Worm (Caenorhabditis elegans) whole organism, L1 larva: ENCODE results near the gene lact-7.

Experiments
- C16A3.4 ChIP-seq: fragments of 150-350 bp; optimal IDR thresholded peaks from 2 replicates; lab custom pipeline; 2014; ENCODE audit warnings: missing biosample characterization, missing genetic modification characterization
- alr-1 ChIP-seq: fragments of 200-800 bp; sonication (Bioruptor generic); optimal IDR thresholded peaks from 2 replicates; lab custom pipeline; 2018; ENCODE audit warnings: borderline replicate concordance, mild to moderate bottlenecking, missing genetic modification characterization, missing compliant biosample characterization
- aly-2 ChIP-seq: fragments of 150-350 bp; optimal IDR thresholded peaks from 2 replicates; lab custom pipeline; 2014; ENCODE audit warnings: missing biosample characterization, missing genetic modification characterization
- blmp-1 ChIP-seq: fragments of 150-350 bp; optimal IDR thresholded peaks from 2 replicates; lab custom pipeline; 2014; ENCODE audit warnings: missing biosample characterization, missing genetic modification characterization
- ceh-82 ChIP-seq, 3 experiments: fragments of 150-350 bp in 1 of 3; sonication (generic microtip) in 2 of 3; optimal IDR thresholded peaks; 2 replicates each; lab custom pipeline; 2014 to 2017; ENCODE audit warnings: missing biosample characterization in 3 of 3, missing genetic modification characterization in 3 of 3
- ceh-88 ChIP-seq: fragments of 200-800 bp; sonication (Bioruptor generic); IDR thresholded peaks from 2 replicates; pipeline ENCODE4 v1.3.6; 2022; ENCODE audit warnings: missing genetic modification characterization, missing compliant biosample characterization
- ceh-90 ChIP-seq: sonication (generic microtip); optimal IDR thresholded peaks from 2 replicates; lab custom pipeline; 2016; ENCODE audit warnings: missing genetic modification characterization, missing compliant biosample characterization
- dsc-1 ChIP-seq: sonication (generic microtip); optimal IDR thresholded peaks from 2 replicates; lab custom pipeline; 2016; ENCODE audit warnings: mild to moderate bottlenecking, missing genetic modification characterization, missing compliant biosample characterization
- efl-1 ChIP-seq, 4 experiments: fragments of 150-350 bp; optimal IDR thresholded peaks in 3 of 4; peaks in 1 of 4; 1 replicate in 1 of 4; 2 replicates in 3 of 4; lab custom pipeline; 2014; ENCODE audit warnings: missing biosample characterization in 2 of 4, missing genetic modification characterization in 2 of 4, missing genetic modification reagents in 2 of 4
- egl-27 ChIP-seq, 2 experiments: fragments of 150-350 bp in 1 of 2; sonication (generic microtip); optimal IDR thresholded peaks; 3 replicates each; lab custom pipeline; 2017 to 2018; ENCODE audit warnings: missing biosample characterization in 2 of 2, missing genetic modification characterization in 2 of 2, missing genetic modification reagents in 2 of 2
- elt-2 ChIP-seq: sonication (generic microtip); optimal IDR thresholded peaks from 2 replicates; lab custom pipeline; 2016; ENCODE audit warnings: missing genetic modification characterization, mild to moderate bottlenecking, inconsistent platforms, missing compliant biosample characterization, missing genetic modification reagents
- elt-3 ChIP-seq, 6 experiments: fragments of 150-350 bp in 1 of 6; sonication (generic microtip); optimal IDR thresholded peaks; 2 replicates each; lab custom pipeline; 2017 to 2018; ENCODE audit warnings: missing biosample characterization in 6 of 6, missing genetic modification characterization in 6 of 6, inconsistent platforms in 1 of 6
- fkh-10 ChIP-seq: sonication (generic microtip); optimal IDR thresholded peaks from 2 replicates; lab custom pipeline; 2017; ENCODE audit warnings: missing biosample characterization, missing genetic modification reagents, missing genetic modification characterization
- fkh-4 ChIP-seq: sonication (generic microtip); optimal IDR thresholded peaks from 2 replicates; lab custom pipeline; 2016; ENCODE audit warnings: missing compliant biosample characterization, missing genetic modification characterization, borderline replicate concordance
- fkh-8 ChIP-seq: sonication (generic microtip); optimal IDR thresholded peaks from 2 replicates; lab custom pipeline; 2016; ENCODE audit warnings: mild to moderate bottlenecking, missing genetic modification characterization, missing compliant biosample characterization
- isw-1 ChIP-seq: fragments of 200-800 bp; sonication (Bioruptor generic); IDR thresholded peaks from 2 replicates; pipeline ENCODE4 v1.3.6; 2022; ENCODE audit warnings: missing genetic modification characterization, missing compliant biosample characterization
- jun-1 ChIP-seq: fragments of 150-350 bp; optimal IDR thresholded peaks from 2 replicates; lab custom pipeline; 2014; ENCODE audit warnings: missing biosample characterization, missing genetic modification reagents, missing genetic modification characterization
- lin-35 ChIP-seq, 2 experiments: fragments of 150-350 bp; optimal IDR thresholded peaks; 2 replicates each; lab custom pipeline; 2014; ENCODE audit warnings: missing biosample characterization in 2 of 2, missing genetic modification characterization in 2 of 2, missing genetic modification reagents in 2 of 2
- lir-3 ChIP-seq: sonication (generic microtip); optimal IDR thresholded peaks from 2 replicates; lab custom pipeline; 2016; ENCODE audit warnings: mild to moderate bottlenecking, missing genetic modification characterization, moderate library complexity, missing compliant biosample characterization; ENCODE audit not compliant: poor library complexity
- mdl-1 ChIP-seq, 2 experiments: fragments of 150-350 bp; optimal IDR thresholded peaks; 2 replicates each; lab custom pipeline; 2014 to 2017; ENCODE audit warnings: missing biosample characterization in 2 of 2, missing genetic modification characterization in 2 of 2, inconsistent platforms in 1 of 2
- mef-2 ChIP-seq: fragments of 150-350 bp; optimal IDR thresholded peaks from 2 replicates; lab custom pipeline; 2014; ENCODE audit warnings: missing biosample characterization, missing genetic modification characterization
- nhr-20 ChIP-seq: sonication (generic microtip); optimal IDR thresholded peaks from 2 replicates; lab custom pipeline; 2016; ENCODE audit warnings: mild to moderate bottlenecking, missing genetic modification characterization, missing compliant biosample characterization
- nhr-28 ChIP-seq: fragments of 150-350 bp; optimal IDR thresholded peaks from 2 replicates; lab custom pipeline; 2014; ENCODE audit warnings: missing biosample characterization, missing genetic modification characterization
- nhr-71 ChIP-seq: sonication (generic microtip); optimal IDR thresholded peaks from 2 replicates; lab custom pipeline; 2016; ENCODE audit warnings: mild to moderate bottlenecking, missing genetic modification characterization, moderate library complexity, missing compliant biosample characterization
- nhr-76 ChIP-seq: sonication (generic microtip); optimal IDR thresholded peaks from 2 replicates; lab custom pipeline; 2017; ENCODE audit warnings: missing biosample characterization, missing genetic modification characterization
- nhr-77 ChIP-seq: fragments of 150-350 bp; optimal IDR thresholded peaks from 2 replicates; lab custom pipeline; 2014; ENCODE audit warnings: missing biosample characterization, missing genetic modification characterization
- nhr-85 ChIP-seq: sonication (generic microtip); peaks from one replicate; lab custom pipeline; 2016; ENCODE audit warnings: missing genetic modification characterization, inconsistent platforms, missing compliant biosample characterization
- pax-3 ChIP-seq: fragments of 200-800 bp; sonication (Bioruptor generic); optimal IDR thresholded peaks from 2 replicates; lab custom pipeline; 2018; ENCODE audit warnings: mild to moderate bottlenecking, missing genetic modification characterization, moderate library complexity, missing compliant biosample characterization
- rnt-1 ChIP-seq: sonication (generic microtip); optimal IDR thresholded peaks from 2 replicates; lab custom pipeline; 2016; ENCODE audit warnings: mild to moderate bottlenecking, missing genetic modification characterization, moderate library complexity, missing compliant biosample characterization
- snpc-4 ChIP-seq: fragments of 150-350 bp; optimal IDR thresholded peaks from 2 replicates; lab custom pipeline; 2014; ENCODE audit warnings: missing biosample characterization, missing genetic modification characterization
- sox-4 ChIP-seq: sonication (generic microtip); optimal IDR thresholded peaks from 2 replicates; lab custom pipeline; 2016; ENCODE audit warnings: missing genetic modification characterization, missing compliant biosample characterization
- sptf-1 ChIP-seq: fragments of 150-350 bp; optimal IDR thresholded peaks from 2 replicates; lab custom pipeline; 2014; ENCODE audit warnings: missing biosample characterization, missing genetic modification characterization
- sup-37 ChIP-seq: fragments of 200-800 bp; sonication (Bioruptor generic); optimal IDR thresholded peaks from 2 replicates; lab custom pipeline; 2018; ENCODE audit warnings: mild to moderate bottlenecking, missing genetic modification characterization, missing compliant biosample characterization
- swsn-7 ChIP-seq: sonication (generic microtip); optimal IDR thresholded peaks from 2 replicates; lab custom pipeline; 2016; ENCODE audit warnings: missing genetic modification characterization, missing compliant biosample characterization
- tbx-2 ChIP-seq: sonication (generic microtip); optimal IDR thresholded peaks from 2 replicates; lab custom pipeline; 2016; ENCODE audit warnings: missing genetic modification characterization, missing compliant biosample characterization
- unc-62 ChIP-seq: fragments of 150-350 bp; optimal IDR thresholded peaks from 2 replicates; lab custom pipeline; 2014; ENCODE audit warnings: missing biosample characterization, missing genetic modification reagents, missing genetic modification characterization
- vab-15 ChIP-seq: sonication (generic microtip); optimal IDR thresholded peaks from 2 replicates; lab custom pipeline; 2017; ENCODE audit warnings: missing genotype, mild to moderate bottlenecking, missing genetic modification characterization, missing compliant biosample characterization
- xbp-1 ChIP-seq: sonication (generic microtip); optimal IDR thresholded peaks from 2 replicates; lab custom pipeline; 2016; ENCODE audit warnings: missing genetic modification characterization, missing compliant biosample characterization
- ztf-4 ChIP-seq: fragments of 150-350 bp; optimal IDR thresholded peaks from 2 replicates; lab custom pipeline; 2014; ENCODE audit warnings: missing biosample characterization, missing genetic modification characterization

Gene lact-7

DNA sequence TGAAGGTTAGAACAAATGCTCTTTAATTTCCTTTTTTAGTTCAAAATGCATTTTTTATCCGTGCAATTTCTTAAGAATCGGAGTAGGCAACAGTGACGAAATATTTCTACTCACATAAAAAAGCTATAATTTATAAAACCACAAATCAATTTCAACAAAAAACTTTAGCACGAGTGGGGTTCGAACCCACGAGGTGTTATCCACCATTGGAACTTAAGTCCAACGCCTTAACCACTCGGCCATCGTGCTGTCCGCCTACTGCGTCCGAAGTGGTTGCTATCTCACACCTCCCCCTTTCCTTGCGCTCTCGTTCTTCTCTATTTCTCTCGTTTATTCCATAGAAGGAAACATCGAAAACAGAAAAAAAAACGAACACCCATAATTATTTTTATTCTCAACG lies 1.2 kb upstream of the lact-7 start (continued):
- TF ChIP-seq xbp-1 (tag; lab: Kevin White, UChicago) (peak; percentile 51), nhr-20 (tag; lab: Kevin White, UChicago) (peak; percentile 72), nhr-71 (peak; percentile 77), ztf-4 (tag; lab: Kevin White, UChicago) (peak; percentile 26), lir-3 (tag; lab: Kevin White, UChicago) (peak; percentile 46), pax-3 (tag; lab: Kevin White, UChicago) (peak; percentile 36), aly-2 (tag; lab: Kevin White, UChicago) (no peak), mdl-1 (tag; optimal IDR thresholded peaks at IDR 0.05; lab: Kevin White, UChicago) (peak in 1 of 2 experiments; percentile 59), sox-4 (tag; lab: Kevin White, UChicago) (peak; percentile 11), C16A3.4 (tag; lab: Kevin White, UChicago) (peak; percentile 65), jun-1 (peak; percentile 65), egl-27 (tag; optimal IDR thresholded peaks at IDR 0.05; lab: Kevin White, UChicago) (peak in 1 of 2 experiments; percentile 3), tbx-2 (tag; lab: Kevin White, UChicago) (peak; percentile 29), nhr-77 (tag; lab: Kevin White, UChicago) (peak; percentile 51), nhr-85 (tag; lab: Kevin White, UChicago) (peak; percentile 69), snpc-4 (no peak), fkh-10 (GFP tag; lab: Kevin White, UChicago) (peak; percentile 14), elt-2 (tag; lab: Kevin White, UChicago) (peak; percentile 42), swsn-7 (tag; lab: Kevin White, UChicago) (peak; percentile 69)

DNA sequence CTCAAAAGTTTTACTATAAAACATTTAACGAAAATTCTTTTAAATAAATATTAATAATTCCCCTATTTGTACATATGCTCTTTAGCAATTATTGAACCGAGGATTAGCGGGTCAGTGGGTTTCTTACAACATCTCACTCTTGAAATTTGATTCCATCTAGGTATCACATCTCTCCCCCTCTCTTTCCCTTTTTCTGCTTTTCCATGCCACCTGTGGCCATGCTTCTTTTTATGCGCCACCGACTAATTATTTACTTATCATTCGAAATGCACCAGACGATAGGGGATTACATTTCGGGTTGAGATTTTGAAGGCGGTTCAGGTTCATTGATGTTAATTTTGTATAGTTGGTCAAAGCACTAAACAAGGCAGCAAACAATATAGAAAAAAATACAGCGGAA lies 7.0 kb downstream of the lact-7 start:
- no peak for TF ChIP-seq efl-1 (optimal IDR thresholded peaks at IDR 0.05; lab: Kevin White, UChicago)
- peak in 1 of 2 experiments; percentile 59 for TF ChIP-seq efl-1 (GFP tag; optimal IDR thresholded peaks at IDR 0.05 in 1 of 2; lab: Kevin White, UChicago)
- TF ChIP-seq nhr-71 = no peak
- TF ChIP-seq vab-15 (tag; lab: Kevin White, UChicago) = no peak
- TF ChIP-seq elt-2 (tag; lab: Kevin White, UChicago) = no peak
- TF ChIP-seq, all 84 proteins: peak for 1

- TF ChIP-seq swsn-7 (tag; lab: Kevin White, UChicago) (no peak), mef-2 (tag; lab: Kevin White, UChicago) (no peak), sptf-1 (tag; lab: Kevin White, UChicago) (no peak), lir-3 (tag; lab: Kevin White, UChicago) (no peak), rnt-1 (tag; lab: Kevin White, UChicago) (no peak), nhr-85 (tag; lab: Kevin White, UChicago) (no peak), nhr-20 (tag; lab: Kevin White, UChicago) (no peak), sup-37 (GFP tag; lab: Kevin White, UChicago) (no peak), lin-35 (GFP tag; optimal IDR thresholded peaks at IDR 0.05; lab: Kevin White, UChicago) (no peak), dsc-1 (tag; lab: Kevin White, UChicago) (no peak), ceh-90 (tag; lab: Kevin White, UChicago) (no peak), ceh-82 (tag; optimal IDR thresholded peaks at IDR 0.05; lab: Kevin White, UChicago) (no peak), blmp-1 (tag; lab: Kevin White, UChicago) (no peak), nhr-28 (tag; lab: Kevin White, UChicago) (no peak)
These were observed 7.5 kb downstream of the lact-7 start for ce11 chrX:11766432-11766831.

- TF ChIP-seq nhr-76 (tag; lab: Kevin White, UChicago) (no peak), isw-1 (no peak), fkh-8 (tag; lab: Kevin White, UChicago) (peak; percentile 26), alr-1 (tag; lab: Kevin White, UChicago) (no peak), elt-3 (tag; optimal IDR thresholded peaks at IDR 0.05; lab: Kevin White, UChicago) (no peak), unc-62 (GFP tag; lab: Kevin White, UChicago) (no peak), efl-1 (optimal IDR thresholded peaks at IDR 0.05; lab: Kevin White, UChicago) (no peak), efl-1 (GFP tag; optimal IDR thresholded peaks at IDR 0.05 in 1 of 2; lab: Kevin White, UChicago) (peak in 1 of 2 experiments; percentile 29), fkh-4 (tag; lab: Kevin White, UChicago) (no peak), sptf-1 (tag; lab: Kevin White, UChicago) (no peak), ceh-90 (tag; lab: Kevin White, UChicago) (no peak), ceh-88 (GFP tag; lab: Robert Waterston, UW) (no peak)
These were observed 10.4 kb downstream of the lact-7 start, which contains the start of gene ttx-3 for ce11 chrX:11769278-11769677. TSS of gene ttx-3 (minus strand) at chrX:11769378.
